Worm (Caenorhabditis elegans) whole organism, young adult: ENCODE measurements around the gene nhr-197.

ENCODE experiments used
- B0261.1 ChIP-seq: sonication (generic microtip); optimal IDR thresholded peaks from 2 replicates; lab custom pipeline; 2016; ENCODE audit warnings: mild to moderate bottlenecking, missing genetic modification characterization, moderate library complexity, missing compliant biosample characterization
- B0336.3 ChIP-seq: fragments of 200-800 bp; sonication (Bioruptor generic); IDR thresholded peaks from 2 replicates; pipeline ENCODE4 v1.3.6; 2022; ENCODE audit warnings: missing genetic modification characterization, missing compliant biosample characterization
- F10E7.11 ChIP-seq: sonication (generic microtip); optimal IDR thresholded peaks from 2 replicates; lab custom pipeline; 2017; ENCODE audit warnings: mild to moderate bottlenecking, missing genetic modification characterization, moderate library complexity, missing compliant biosample characterization
- F39B2.1 ChIP-seq: fragments of 200-800 bp; sonication (Bioruptor generic); IDR thresholded peaks from 2 replicates; pipeline ENCODE4 v1.3.6; 2022; ENCODE audit warnings: missing genetic modification reagents, missing genetic modification characterization, missing compliant biosample characterization
- F49E8.2 ChIP-seq: sonication (generic microtip); optimal IDR thresholded peaks from 3 replicates; lab custom pipeline; 2017; ENCODE audit warnings: missing genetic modification characterization, mild to moderate bottlenecking, missing compliant biosample characterization, antibody characterized with exemption, moderate library complexity; ENCODE audit not compliant: insufficient read depth
- F57A8.1 ChIP-seq: fragments of 200-800 bp; sonication (Bioruptor generic); optimal IDR thresholded peaks from 2 replicates; lab custom pipeline; 2018; ENCODE audit warnings: mild to moderate bottlenecking, missing genetic modification characterization, moderate library complexity, missing compliant biosample characterization
- F57C9.4 ChIP-seq: sonication (generic microtip); optimal IDR thresholded peaks from 2 replicates; lab custom pipeline; 2017; ENCODE audit warnings: mild to moderate bottlenecking, missing genetic modification characterization, missing compliant biosample characterization
- Y53G8AR.9 ChIP-seq: fragments of 200-800 bp; sonication (Bioruptor generic); conservative IDR thresholded peaks from 2 replicates; pipeline ENCODE4 v1.3.6; 2022; ENCODE audit warnings: missing genetic modification reagents, missing genetic modification characterization, missing compliant biosample characterization
- Y56A3A.18 ChIP-seq: fragments of 200-800 bp; sonication (Bioruptor generic); IDR thresholded peaks from 2 replicates; pipeline ENCODE4 v1.3.6; 2022; ENCODE audit warnings: missing genetic modification reagents, missing genetic modification characterization, missing compliant biosample characterization
- akir-1 ChIP-seq: fragments of 200-800 bp; sonication (Bioruptor generic); optimal IDR thresholded peaks from 2 replicates; lab custom pipeline; 2018; ENCODE audit warnings: mild to moderate bottlenecking, missing genetic modification characterization, moderate library complexity, missing compliant biosample characterization
- attf-6 ChIP-seq: fragments of 200-800 bp; sonication (Bioruptor generic); IDR thresholded peaks from 2 replicates; pipeline ENCODE4 v1.3.6; 2022; ENCODE audit warnings: missing genetic modification reagents, missing genetic modification characterization, missing compliant biosample characterization
- bed-1 ChIP-seq: fragments of 200-800 bp; sonication (Bioruptor generic); IDR thresholded peaks from 2 replicates; pipeline ENCODE4 v1.3.6; 2022; ENCODE audit warnings: missing genetic modification reagents, missing genetic modification characterization, missing compliant biosample characterization
- cebp-2 ChIP-seq: fragments of 200-800 bp; sonication (Bioruptor generic); IDR thresholded peaks from 2 replicates; pipeline ENCODE4 v1.3.6; 2022; ENCODE audit warnings: missing genetic modification characterization, missing compliant biosample characterization
- ceh-100 ChIP-seq: fragments of 200-800 bp; sonication (Bioruptor generic); IDR thresholded peaks from 2 replicates; pipeline ENCODE4 v1.3.6; 2022; ENCODE audit warnings: missing genetic modification reagents, missing genetic modification characterization, missing compliant biosample characterization
- ceh-27 ChIP-seq: fragments of 200-800 bp; sonication (Bioruptor generic); optimal IDR thresholded peaks from 2 replicates; lab custom pipeline; 2018; ENCODE audit warnings: mild to moderate bottlenecking, missing genetic modification characterization, moderate library complexity, missing compliant biosample characterization
- ceh-58 ChIP-seq: fragments of 200-800 bp; sonication (Bioruptor generic); IDR thresholded peaks from 2 replicates; pipeline ENCODE4 v1.3.6; 2022; ENCODE audit warnings: missing genetic modification characterization, missing compliant biosample characterization
- ceh-79 ChIP-seq: sonication (generic microtip); optimal IDR thresholded peaks from 2 replicates; lab custom pipeline; 2017; ENCODE audit warnings: mild to moderate bottlenecking, missing genetic modification characterization, missing compliant biosample characterization
- chd-7 ChIP-seq: sonication (generic microtip); optimal IDR thresholded peaks from 2 replicates; lab custom pipeline; 2016; ENCODE audit warnings: mild to moderate bottlenecking, missing genetic modification characterization, moderate library complexity, missing compliant biosample characterization
- die-1 ChIP-seq: sonication (generic microtip); optimal IDR thresholded peaks from 2 replicates; lab custom pipeline; 2016; ENCODE audit warnings: missing genotype, mild to moderate bottlenecking, missing genetic modification characterization, missing compliant biosample characterization
- efl-1 ChIP-seq: fragments of 150-350 bp; optimal IDR thresholded peaks from 2 replicates; lab custom pipeline; 2014; ENCODE audit warnings: missing biosample characterization, missing genetic modification reagents, missing genetic modification characterization
- egl-44 ChIP-seq: fragments of 200-800 bp; sonication (Bioruptor generic); IDR thresholded peaks from 2 replicates; pipeline ENCODE4 v1.3.6; 2022; ENCODE audit warnings: missing genetic modification reagents, missing genetic modification characterization, missing compliant biosample characterization
- gei-17 ChIP-seq: fragments of 200-800 bp; sonication (Bioruptor generic); optimal IDR thresholded peaks from 2 replicates; lab custom pipeline; 2018; ENCODE audit warnings: mild to moderate bottlenecking, missing genetic modification characterization, missing compliant biosample characterization
- let-526 ChIP-seq: fragments of 200-800 bp; sonication (Bioruptor generic); IDR thresholded peaks from 2 replicates; pipeline ENCODE4 v1.3.6; 2022; ENCODE audit warnings: missing genetic modification reagents, missing genetic modification characterization, missing compliant biosample characterization
- lin-26 ChIP-seq: fragments of 200-800 bp; sonication (Bioruptor generic); IDR thresholded peaks from 2 replicates; pipeline ENCODE4 v1.3.6; 2022; ENCODE audit warnings: missing genetic modification reagents, missing genetic modification characterization, missing compliant biosample characterization
- lin-35 ChIP-seq, 3 experiments: fragments of 150-350 bp in 2 of 3; sonication (generic microtip) in 1 of 3; optimal IDR thresholded peaks; 2 replicates each; lab custom pipeline; 2014 to 2018; ENCODE audit warnings: missing biosample characterization in 3 of 3, missing genetic modification characterization in 3 of 3, missing genetic modification reagents in 3 of 3
- lin-40 ChIP-seq: sonication (generic microtip); optimal IDR thresholded peaks from 2 replicates; lab custom pipeline; 2016; ENCODE audit warnings: missing genetic modification characterization, mild to moderate bottlenecking, missing compliant biosample characterization, missing genotype, missing genetic modification reagents
- lir-1 ChIP-seq: fragments of 200-800 bp; sonication (Bioruptor generic); conservative IDR thresholded peaks from 2 replicates; pipeline ENCODE4 v1.3.6; 2022; ENCODE audit warnings: missing genetic modification reagents, missing genetic modification characterization, missing compliant biosample characterization
- lsl-1 ChIP-seq: fragments of 200-800 bp; sonication (Bioruptor generic); optimal IDR thresholded peaks from 2 replicates; lab custom pipeline; 2018; ENCODE audit warnings: mild to moderate bottlenecking, missing genetic modification characterization, moderate library complexity, missing compliant biosample characterization
- lsy-27 ChIP-seq: sonication (generic microtip); optimal IDR thresholded peaks from 2 replicates; lab custom pipeline; 2017; ENCODE audit warnings: missing genetic modification characterization, mild to moderate bottlenecking, missing compliant biosample characterization, antibody characterized with exemption, missing genotype, borderline replicate concordance; ENCODE audit not compliant: insufficient read depth
- madf-10 ChIP-seq: sonication (generic microtip); optimal IDR thresholded peaks from 2 replicates; lab custom pipeline; 2016; ENCODE audit warnings: mild to moderate bottlenecking, missing genetic modification characterization, missing compliant biosample characterization
- mes-4 ChIP-seq: sonication (generic microtip); optimal IDR thresholded peaks from 2 replicates; lab custom pipeline; 2016; ENCODE audit warnings: missing genotype, missing genetic modification characterization, missing compliant biosample characterization
- nfya-1 ChIP-seq: sonication (generic microtip); optimal IDR thresholded peaks from 2 replicates; lab custom pipeline; 2017; ENCODE audit warnings: antibody characterized with exemption, missing compliant biosample characterization, missing genetic modification characterization, borderline replicate concordance; ENCODE audit not compliant: insufficient read depth
- nfya-2 ChIP-seq: fragments of 200-800 bp; sonication (Bioruptor generic); IDR thresholded peaks from 2 replicates; pipeline ENCODE4 v1.3.6; 2022; ENCODE audit warnings: missing genetic modification reagents, missing genetic modification characterization, missing compliant biosample characterization
- repo-1 ChIP-seq: sonication (generic microtip); optimal IDR thresholded peaks from 2 replicates; lab custom pipeline; 2017; ENCODE audit warnings: mild to moderate bottlenecking, missing genetic modification characterization, missing compliant biosample characterization
- sea-2 ChIP-seq: fragments of 200-800 bp; sonication (Bioruptor generic); IDR thresholded peaks from 2 replicates; pipeline ENCODE4 v1.3.6; 2022; ENCODE audit warnings: missing genetic modification characterization, missing compliant biosample characterization
- snpc-4 ChIP-seq, 5 experiments: fragments of 150-350 bp in 1 of 5; sonication (generic microtip) in 4 of 5; optimal IDR thresholded peaks; 2 replicates each; lab custom pipeline; 2014 to 2018; ENCODE audit warnings: missing genetic modification characterization in 5 of 5, missing biosample characterization in 3 of 5, antibody characterized with exemption in 2 of 5, mild to moderate bottlenecking in 2 of 5, missing compliant biosample characterization in 2 of 5, missing genotype in 2 of 5, moderate library complexity in 2 of 5, missing genetic modification reagents in 1 of 5
- tbp1 ChIP-seq: fragments of 200-800 bp; sonication (Bioruptor generic); optimal IDR thresholded peaks from 2 replicates; lab custom pipeline; 2018; ENCODE audit warnings: mild to moderate bottlenecking, missing genetic modification characterization, missing compliant biosample characterization
- unc-130 ChIP-seq: sonication (generic microtip); optimal IDR thresholded peaks from 2 replicates; lab custom pipeline; 2016; ENCODE audit warnings: missing genetic modification reagents, missing genetic modification characterization, missing compliant biosample characterization
- zim-3 ChIP-seq: sonication (generic microtip); optimal IDR thresholded peaks from 2 replicates; lab custom pipeline; 2017; ENCODE audit warnings: mild to moderate bottlenecking, missing genetic modification characterization, moderate library complexity, missing compliant biosample characterization
- ztf-18 ChIP-seq: sonication (generic microtip); optimal IDR thresholded peaks from 2 replicates; lab custom pipeline; 2016; ENCODE audit warnings: missing genotype, mild to moderate bottlenecking, missing genetic modification characterization, missing compliant biosample characterization
- ztf-28 ChIP-seq: fragments of 200-800 bp; sonication (Bioruptor generic); IDR thresholded peaks from 2 replicates; pipeline ENCODE4 v1.3.6; 2022; ENCODE audit warnings: missing genetic modification reagents, missing genetic modification characterization, missing compliant biosample characterization
- ztf-6 ChIP-seq: fragments of 200-800 bp; sonication (Bioruptor generic); IDR thresholded peaks from 2 replicates; pipeline ENCODE4 v1.3.6; 2022; ENCODE audit warnings: missing genetic modification reagents, missing genetic modification characterization, missing compliant biosample characterization

Gene nhr-197

ce11 chrV:15716679-15717078 is 28.9 kb downstream of the nhr-197 start, which contains the start of gene Y6E2A.4:
TSS of gene Y6E2A.4 (minus strand) at chrV:15716779.
- TF ChIP-seq ztf-6 (GFP tag; lab: Robert Waterston, UW): no peak
- TF ChIP-seq Y53G8AR.9: no peak
- no peak for TF ChIP-seq ztf-18 (tag; lab: Kevin White, UChicago)
- no peak for TF ChIP-seq F39B2.1 (GFP tag; lab: Robert Waterston, UW)
- TF ChIP-seq nfya-2: no peak
- no peak for TF ChIP-seq B0261.1 (tag; lab: Kevin White, UChicago)
- TF ChIP-seq lir-1 (GFP tag; lab: Robert Waterston, UW): no peak
- TF ChIP-seq F49E8.2 (tag; lab: Kevin White, UChicago): no peak
- no peak for TF ChIP-seq chd-7 (tag; lab: Kevin White, UChicago)
- TF ChIP-seq Y56A3A.18 (GFP tag; lab: Robert Waterston, UW): no peak
- no peak for TF ChIP-seq zim-3 (tag; lab: Kevin White, UChicago)
- no peak for TF ChIP-seq bed-1 (GFP tag; lab: Robert Waterston, UW)
- no peak for TF ChIP-seq F10E7.11 (tag; lab: Kevin White, UChicago)
- no peak for TF ChIP-seq ceh-100 (GFP tag; lab: Robert Waterston, UW)
- no peak for TF ChIP-seq lin-26 (GFP tag; lab: Robert Waterston, UW)
- TF ChIP-seq let-526 (GFP tag; lab: Robert Waterston, UW): no peak
- no peak for TF ChIP-seq repo-1 (tag; lab: Kevin White, UChicago)
- no peak for TF ChIP-seq efl-1
- no peak for TF ChIP-seq ceh-27 (GFP tag; lab: Kevin White, UChicago)
- TF ChIP-seq, all 124 proteins: peak for 0

DNA sequence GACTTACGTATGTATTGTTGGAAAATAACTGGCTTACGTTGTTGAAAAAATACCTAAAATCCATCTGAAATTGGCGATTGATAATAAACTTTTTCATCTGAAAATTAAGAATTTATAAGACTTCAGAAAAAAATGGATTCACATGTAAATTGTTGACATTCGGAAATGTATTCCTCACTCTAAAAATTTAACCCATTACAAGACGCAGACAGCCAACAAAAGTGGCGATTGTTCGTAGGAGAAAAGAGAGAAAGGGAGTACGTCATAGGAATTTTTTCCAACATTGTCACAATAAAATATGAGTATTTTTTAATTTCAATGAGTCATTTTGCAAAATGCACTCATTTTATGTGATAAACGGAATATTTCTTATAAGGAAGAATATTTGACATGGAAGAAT is 30.8 kb downstream of the nhr-197 start, which contains the start of gene Y6E2A.5:
Gene Y6E2A.5, minus strand, starts transcription at position 101 of the 400 bp plus-strand sequence.
- no peak for TF ChIP-seq unc-130 (GFP tag; lab: Kevin White, UChicago)
- no peak for TF ChIP-seq gei-17 (GFP tag; lab: Kevin White, UChicago)
- no peak for TF ChIP-seq ceh-79 (tag; lab: Kevin White, UChicago)
- no peak for TF ChIP-seq madf-10
- no peak for TF ChIP-seq lin-35 (GFP tag; optimal IDR thresholded peaks at IDR 0.05; lab: Kevin White, UChicago)
- no peak for TF ChIP-seq cebp-2 (GFP tag; lab: Robert Waterston, UW)
- no peak for TF ChIP-seq lsl-1 (GFP tag; lab: Kevin White, UChicago)
- TF ChIP-seq Y56A3A.18 (GFP tag; lab: Robert Waterston, UW): no peak
- no peak for TF ChIP-seq ztf-28 (GFP tag; lab: Robert Waterston, UW)
- no peak for TF ChIP-seq sea-2
- TF ChIP-seq lin-26 (GFP tag; lab: Robert Waterston, UW): no peak
- no peak for TF ChIP-seq nfya-1 (tag; lab: Kevin White, UChicago)
- TF ChIP-seq egl-44 (GFP tag; lab: Robert Waterston, UW): no peak
- no peak for TF ChIP-seq F57A8.1 (GFP tag; lab: Kevin White, UChicago)
- TF ChIP-seq ceh-27 (GFP tag; lab: Kevin White, UChicago): no peak
- no peak for TF ChIP-seq tbp1 (GFP tag; lab: Kevin White, UChicago)

- TF ChIP-seq lsy-27 (no peak), ceh-100 (GFP tag; lab: Robert Waterston, UW) (no peak), zim-3 (tag; lab: Kevin White, UChicago) (no peak), attf-6 (GFP tag; lab: Robert Waterston, UW) (no peak), F57C9.4 (tag; lab: Kevin White, UChicago) (no peak), akir-1 (GFP tag; lab: Kevin White, UChicago) (no peak), lin-40 (tag; lab: Kevin White, UChicago) (no peak), F49E8.2 (tag; lab: Kevin White, UChicago) (no peak), B0336.3 (GFP tag; lab: Robert Waterston, UW) (no peak), die-1 (tag; lab: Kevin White, UChicago) (no peak), mes-4 (tag; lab: Kevin White, UChicago) (no peak), ceh-58 (GFP tag; lab: Robert Waterston, UW) (no peak), efl-1 (no peak), snpc-4 (GFP tag; optimal IDR thresholded peaks at IDR 0.05; lab: Kevin White, UChicago) (no peak), snpc-4 (tag; optimal IDR thresholded peaks at IDR 0.05; lab: Kevin White, UChicago) (no peak)
Observed at ce11 chrV:15719570-15719969, 31.8 kb downstream of the nhr-197 start, which contains the start of gene Y6E2A.7. TSS of gene Y6E2A.7 (plus strand) at chrV:15719870.
